Worm (Caenorhabditis elegans) whole organism, L4 larva: ENCODE measurements around the gene srw-109.

ENCODE experiments used
- Y105C5A.15 ChIP-seq: fragments of 200-800 bp; sonication (Bioruptor generic); IDR thresholded peaks from 2 replicates; pipeline ENCODE4 v1.3.6; 2022; ENCODE audit warnings: missing genetic modification characterization, missing compliant biosample characterization
- Y5F2A.4 ChIP-seq: fragments of 200-800 bp; sonication (Bioruptor generic); optimal IDR thresholded peaks from 2 replicates; lab custom pipeline; 2018; ENCODE audit warnings: mild to moderate bottlenecking, missing genetic modification characterization, missing compliant biosample characterization
- Y75B8A.6 ChIP-seq: fragments of 200-800 bp; sonication (Bioruptor generic); IDR thresholded peaks from 2 replicates; pipeline ENCODE4 v1.3.6; 2022; ENCODE audit warnings: missing genetic modification reagents, missing genetic modification characterization, missing compliant biosample characterization
- ZK337.2 ChIP-seq: fragments of 200-800 bp; sonication (Bioruptor generic); IDR thresholded peaks from 2 replicates; pipeline ENCODE4 v1.3.6; 2022; ENCODE audit warnings: missing genetic modification reagents, missing genetic modification characterization, missing compliant biosample characterization
- aly-2 ChIP-seq: sonication (generic microtip); optimal IDR thresholded peaks from 2 replicates; lab custom pipeline; 2018; ENCODE audit warnings: missing biosample characterization, missing genetic modification characterization
- ama-1 ChIP-seq: fragments of 150-350 bp; optimal IDR thresholded peaks from 2 replicates; lab custom pipeline; 2014; ENCODE audit warnings: inconsistent platforms, mixed read lengths
- ceh-20 ChIP-seq: fragments of 200-800 bp; sonication (Bioruptor generic); IDR thresholded peaks from 2 replicates; pipeline ENCODE4 v1.3.6; 2022; ENCODE audit warnings: missing genetic modification reagents, missing genetic modification characterization, missing compliant biosample characterization
- ceh-32 ChIP-seq: sonication (generic microtip); optimal IDR thresholded peaks from 2 replicates; lab custom pipeline; 2016; ENCODE audit warnings: mild to moderate bottlenecking, missing genetic modification characterization, missing compliant biosample characterization; ENCODE audit not compliant: poor library complexity
- cey-2 ChIP-seq: sonication (generic microtip); optimal IDR thresholded peaks from 3 replicates; lab custom pipeline; 2017; ENCODE audit warnings: missing genetic modification characterization, mild to moderate bottlenecking, missing compliant biosample characterization, antibody characterized with exemption, borderline replicate concordance; ENCODE audit not compliant: insufficient read depth
- daf-12 ChIP-seq: fragments of 150-350 bp; optimal IDR thresholded peaks from 2 replicates; lab custom pipeline; 2014; ENCODE audit warnings: missing biosample characterization, missing genetic modification reagents, missing genetic modification characterization
- daf-16 ChIP-seq, 3 experiments: sonication (generic microtip); optimal IDR thresholded peaks; 2 replicates each; lab custom pipeline; 2016 to 2017; ENCODE audit warnings: missing genetic modification characterization in 3 of 3, missing genetic modification reagents in 3 of 3, mild to moderate bottlenecking in 2 of 3, missing compliant biosample characterization in 2 of 3, missing biosample characterization in 1 of 3, moderate library complexity in 1 of 3
- dmd-6 ChIP-seq: fragments of 200-800 bp; sonication (Bioruptor generic); IDR thresholded peaks from 2 replicates; pipeline ENCODE4 v1.3.6; 2022; ENCODE audit warnings: missing genetic modification reagents, missing genetic modification characterization, missing compliant biosample characterization
- duxl-1 ChIP-seq: sonication (generic microtip); optimal IDR thresholded peaks from 2 replicates; lab custom pipeline; 2016; ENCODE audit warnings: mild to moderate bottlenecking, missing genetic modification characterization, moderate library complexity, missing compliant biosample characterization; ENCODE audit not compliant: poor library complexity
- dve-1 ChIP-seq: sonication (generic microtip); optimal IDR thresholded peaks from 2 replicates; lab custom pipeline; 2017; ENCODE audit warnings: antibody characterized with exemption, mild to moderate bottlenecking, missing genetic modification characterization, missing compliant biosample characterization; ENCODE audit not compliant: insufficient read depth
- hif-1 ChIP-seq, 2 experiments: sonication (generic microtip); optimal IDR thresholded peaks; 2 replicates each; lab custom pipeline; 2016 to 2017; ENCODE audit warnings: missing compliant biosample characterization in 2 of 2, missing genetic modification characterization in 2 of 2, missing genetic modification reagents in 2 of 2, missing genotype in 2 of 2, mild to moderate bottlenecking in 1 of 2
- hlh-11 ChIP-seq: fragments of 200-800 bp; sonication (Bioruptor generic); optimal IDR thresholded peaks from 2 replicates; lab custom pipeline; 2018; ENCODE audit warnings: mild to moderate bottlenecking, missing genetic modification characterization, missing compliant biosample characterization
- hlh-30 ChIP-seq: sonication (generic microtip); optimal IDR thresholded peaks from 2 replicates; lab custom pipeline; 2017; ENCODE audit warnings: antibody characterized with exemption, mild to moderate bottlenecking, missing genetic modification characterization, missing compliant biosample characterization; ENCODE audit not compliant: insufficient read depth
- hmg-1.1 ChIP-seq: fragments of 200-800 bp; sonication (Bioruptor generic); IDR thresholded peaks from 2 replicates; pipeline ENCODE4 v1.3.6; 2022; ENCODE audit warnings: missing genetic modification reagents, missing genetic modification characterization, missing compliant biosample characterization
- lim-7 ChIP-seq: fragments of 200-800 bp; sonication (Bioruptor generic); IDR thresholded peaks from 2 replicates; pipeline ENCODE4 v1.3.6; 2022; ENCODE audit warnings: missing genetic modification characterization, missing compliant biosample characterization
- lin-15B ChIP-seq: fragments of 150-350 bp; sonication (generic microtip); optimal IDR thresholded peaks from 3 replicates; lab custom pipeline; 2014; ENCODE audit warnings: missing biosample characterization, missing genetic modification characterization
- lin-39 ChIP-seq: fragments of 150-350 bp; optimal IDR thresholded peaks from 2 replicates; lab custom pipeline; 2014; ENCODE audit warnings: missing biosample characterization, missing genetic modification reagents, missing genetic modification characterization
- lsy-2 ChIP-seq, 2 experiments: fragments of 150-350 bp in 1 of 2; sonication (generic microtip) in 1 of 2; optimal IDR thresholded peaks; 2 replicates each; lab custom pipeline; 2014 to 2017; ENCODE audit warnings: missing biosample characterization in 2 of 2, missing genetic modification characterization in 2 of 2
- mdl-1 ChIP-seq, 2 experiments: fragments of 150-350 bp in 1 of 2; sonication (generic microtip) in 1 of 2; optimal IDR thresholded peaks; 2 replicates each; lab custom pipeline; 2014 to 2017; ENCODE audit warnings: missing biosample characterization in 2 of 2, missing genetic modification characterization in 2 of 2
- mep-1 ChIP-seq: fragments of 150-350 bp; sonication (generic microtip); optimal IDR thresholded peaks from 3 replicates; lab custom pipeline; 2014; ENCODE audit warnings: missing biosample characterization, missing genetic modification characterization
- mes-2 ChIP-seq: sonication (generic microtip); optimal IDR thresholded peaks from 2 replicates; lab custom pipeline; 2016; ENCODE audit warnings: missing genotype, mild to moderate bottlenecking, missing genetic modification characterization, missing compliant biosample characterization; ENCODE audit not compliant: poor library complexity, severe bottlenecking
- mxl-3 ChIP-seq: fragments of 200-800 bp; sonication (Bioruptor generic); optimal IDR thresholded peaks from 2 replicates; lab custom pipeline; 2018; ENCODE audit warnings: mild to moderate bottlenecking, missing genetic modification characterization, missing compliant biosample characterization
- nhr-237 ChIP-seq: sonication (generic microtip); optimal IDR thresholded peaks from 2 replicates; lab custom pipeline; 2017; ENCODE audit warnings: missing biosample characterization, missing genetic modification characterization
- nhr-25 ChIP-seq: sonication (generic microtip); optimal IDR thresholded peaks from 2 replicates; lab custom pipeline; 2017; ENCODE audit warnings: missing genetic modification characterization, mild to moderate bottlenecking, missing compliant biosample characterization, antibody characterized with exemption, moderate library complexity, borderline replicate concordance; ENCODE audit not compliant: insufficient read depth
- nhr-28 ChIP-seq: fragments of 150-350 bp; optimal IDR thresholded peaks from 2 replicates; lab custom pipeline; 2014; ENCODE audit warnings: missing biosample characterization, missing genetic modification characterization
- nhr-42 ChIP-seq: fragments of 200-800 bp; sonication (Bioruptor generic); IDR thresholded peaks from 2 replicates; pipeline ENCODE4 v1.3.6; 2022; ENCODE audit warnings: missing genetic modification characterization, missing compliant biosample characterization
- nhr-48 ChIP-seq: sonication (generic microtip); optimal IDR thresholded peaks from 2 replicates; lab custom pipeline; 2016; ENCODE audit warnings: mild to moderate bottlenecking, missing genetic modification characterization, missing compliant biosample characterization
- nhr-6 ChIP-seq: fragments of 150-350 bp; optimal IDR thresholded peaks from 2 replicates; lab custom pipeline; 2014; ENCODE audit warnings: missing biosample characterization, missing genetic modification characterization
- nhr-77 ChIP-seq: fragments of 150-350 bp; optimal IDR thresholded peaks from 2 replicates; lab custom pipeline; 2014; ENCODE audit warnings: missing biosample characterization, missing genetic modification characterization
- pqm-1 ChIP-seq: sonication (generic microtip); optimal IDR thresholded peaks from 2 replicates; lab custom pipeline; 2017; ENCODE audit warnings: missing biosample characterization, missing genetic modification characterization
- snpc-4 ChIP-seq: fragments of 150-350 bp; optimal IDR thresholded peaks from 2 replicates; lab custom pipeline; 2014; ENCODE audit warnings: missing biosample characterization, missing genetic modification characterization
- spr-3 ChIP-seq: fragments of 200-800 bp; sonication (Bioruptor generic); optimal IDR thresholded peaks from 2 replicates; lab custom pipeline; 2018; ENCODE audit warnings: mild to moderate bottlenecking, missing genetic modification characterization, missing compliant biosample characterization
- tag-97 ChIP-seq: fragments of 200-800 bp; sonication (Bioruptor generic); IDR thresholded peaks from 2 replicates; pipeline ENCODE4 v1.3.6; 2022; ENCODE audit warnings: missing genetic modification characterization, missing compliant biosample characterization
- unc-130 ChIP-seq: sonication (generic microtip); optimal IDR thresholded peaks from 2 replicates; lab custom pipeline; 2016; ENCODE audit warnings: missing genetic modification reagents, missing genetic modification characterization, missing compliant biosample characterization
- unc-62 ChIP-seq, 3 experiments: fragments of 150-350 bp in 1 of 3; sonication (generic microtip); optimal IDR thresholded peaks in 2 of 3; peaks in 1 of 3; 1 replicate in 1 of 3; 2 replicates in 2 of 3; lab custom pipeline; 2014 to 2017; ENCODE audit warnings: missing biosample characterization in 3 of 3, missing genetic modification characterization in 3 of 3, missing genetic modification reagents in 3 of 3, missing genotype in 1 of 3
- zag-1 ChIP-seq: fragments of 150-350 bp; optimal IDR thresholded peaks from 2 replicates; lab custom pipeline; 2014; ENCODE audit warnings: missing biosample characterization, missing genetic modification characterization
- zip-11 ChIP-seq: fragments of 200-800 bp; sonication (Bioruptor generic); IDR thresholded peaks from 2 replicates; pipeline ENCODE4 v1.3.6; 2022; ENCODE audit warnings: missing genetic modification characterization, missing compliant biosample characterization

srw-109 gene

DNA sequence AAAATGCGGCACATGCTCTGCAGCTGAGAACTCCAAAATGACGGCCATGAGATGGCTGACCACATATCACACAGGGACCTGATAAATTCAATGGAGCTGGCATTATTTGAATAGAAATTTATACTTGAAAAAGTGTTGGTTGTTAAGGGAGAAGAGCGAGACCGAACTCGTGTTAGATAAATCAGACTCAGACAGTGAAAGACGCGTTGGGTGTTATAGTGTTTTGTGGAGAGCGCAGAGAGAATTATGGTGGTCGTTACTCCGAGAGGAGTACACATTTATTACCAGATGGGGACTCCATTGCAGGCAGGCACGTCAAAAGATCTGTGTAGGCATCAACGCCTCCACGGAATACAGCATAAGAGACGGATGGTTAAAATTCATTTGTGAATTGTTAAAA, 34.0 kb upstream of the srw-109 start, which contains the start of gene nhr-190:
Gene nhr-190 (minus strand): TSS at position 175 of the 400 bp plus-strand sequence.
- no peak for TF ChIP-seq zip-11 (GFP tag; lab: Robert Waterston, UW)
- TF ChIP-seq ZK337.2, result no peak
- TF ChIP-seq tag-97 (GFP tag; lab: Robert Waterston, UW), result no peak
- TF ChIP-seq mes-2 (tag; lab: Kevin White, UChicago), result no peak
- no peak for TF ChIP-seq ceh-32 (tag; lab: Kevin White, UChicago)
- peak; percentile 58 for TF ChIP-seq hlh-30 (tag; lab: Kevin White, UChicago)
- 0 out of 2 replicates have a peak, but pooled peaks have one; percentile 3 for TF ChIP-seq lim-7
- no peak for TF ChIP-seq ceh-20 (GFP tag; lab: Robert Waterston, UW)
- TF ChIP-seq Y5F2A.4, result no peak
- TF ChIP-seq hmg-1.1 (GFP tag; lab: Robert Waterston, UW), result 0 out of 2 replicates have a peak, but pooled peaks have one; percentile 39

DNA sequence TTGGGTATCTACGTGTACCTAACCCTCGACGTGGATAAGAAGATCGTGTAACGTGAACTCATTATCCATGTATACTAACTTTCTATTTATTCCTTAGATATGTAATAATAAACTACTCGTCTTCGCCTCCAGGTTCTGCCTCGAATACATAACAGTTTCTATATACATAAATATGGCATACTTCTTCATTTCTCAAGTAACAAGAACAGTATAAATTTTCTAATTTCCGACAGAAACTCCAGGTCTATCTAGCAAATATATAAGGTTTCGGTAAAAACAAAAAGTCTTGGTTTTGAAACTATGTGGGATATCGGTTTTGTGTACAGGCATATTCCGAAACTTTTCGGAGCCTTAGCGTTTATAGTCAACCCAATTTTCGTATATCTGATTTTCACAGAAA, 29.6 kb upstream of the srw-109 start, which contains the start of gene srj-37:
Gene srj-37 (plus strand): TSS at position 301 of the 400 bp plus-strand sequence.
- TF ChIP-seq zag-1 (no peak), unc-62 (GFP tag; optimal IDR thresholded peaks at IDR 0.05 in 1 of 2; lab: Kevin White, UChicago) (no peak), unc-62 (tag; optimal IDR thresholded peaks at IDR 0.05; lab: Kevin White, UChicago) (no peak), lin-39 (no peak), ama-1 (lab: Kevin White, UChicago) (no peak), nhr-237 (tag; lab: Kevin White, UChicago) (no peak), Y105C5A.15 (GFP tag; lab: Robert Waterston, UW) (no peak), nhr-25 (tag; lab: Kevin White, UChicago) (no peak), snpc-4 (no peak), lin-15B (no peak), Y75B8A.6 (GFP tag; lab: Robert Waterston, UW) (no peak), daf-12 (tag; lab: Kevin White, UChicago) (no peak), aly-2 (tag; lab: Kevin White, UChicago) (no peak)

DNA sequence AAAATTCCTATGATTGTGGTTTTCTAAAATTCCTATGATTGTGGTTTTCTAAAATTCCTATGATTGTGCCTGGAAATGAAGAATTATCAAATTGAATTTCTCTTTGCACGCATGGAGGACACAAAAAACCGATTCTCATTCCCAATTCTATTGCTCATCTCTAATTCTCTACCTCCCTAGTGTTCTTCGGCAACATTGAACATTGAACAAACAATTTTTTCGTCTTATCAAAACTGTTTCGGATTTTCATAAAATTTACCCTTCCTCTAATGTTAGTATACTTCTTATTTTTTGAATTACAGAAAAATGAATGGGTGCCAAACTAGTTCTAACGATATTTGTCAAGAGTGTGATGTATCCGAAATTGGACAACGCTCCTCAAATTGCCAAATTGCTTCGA, 27.5 kb upstream of the srw-109 start, which contains the start of gene pals-31:
Gene pals-31 (plus strand): TSS at position 301 of the 400 bp plus-strand sequence.
- no peak for TF ChIP-seq hlh-11 (tag; lab: Kevin White, UChicago)
- TF ChIP-seq spr-3 (GFP tag; lab: Kevin White, UChicago), result no peak
- no peak for TF ChIP-seq nhr-28 (tag; lab: Kevin White, UChicago)
- no peak for TF ChIP-seq mep-1 (tag; lab: Kevin White, UChicago)
- TF ChIP-seq nhr-42 (GFP tag; lab: Robert Waterston, UW), result no peak

DNA sequence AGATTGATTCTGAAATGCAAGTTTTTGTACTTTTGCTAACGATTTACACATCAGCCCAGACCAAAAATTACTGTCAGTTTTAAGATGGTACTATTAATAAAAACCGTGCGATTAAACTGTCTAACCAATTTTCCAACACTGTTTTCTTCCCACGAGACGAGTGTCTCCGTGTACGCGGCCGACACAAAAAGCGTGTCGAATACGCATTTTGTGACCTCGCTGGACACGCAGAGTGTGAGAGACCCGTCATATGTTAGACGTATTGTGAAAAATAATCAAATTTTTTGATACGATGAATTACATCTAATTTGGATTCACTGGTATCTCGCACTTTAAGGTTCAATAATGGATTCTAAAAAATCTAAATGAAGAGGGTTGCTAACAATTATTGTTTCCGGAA, 26.9 kb upstream of the srw-109 start:
- no peak for TF ChIP-seq unc-130 (GFP tag; lab: Kevin White, UChicago)
- no peak for TF ChIP-seq daf-16 (GFP tag; optimal IDR thresholded peaks at IDR 0.05; lab: Kevin White, UChicago)
- TF ChIP-seq daf-16 (tag; optimal IDR thresholded peaks at IDR 0.05; lab: Kevin White, UChicago), result peak; percentile 40
- TF ChIP-seq nhr-28 (tag; lab: Kevin White, UChicago), result peak; percentile 98
- TF ChIP-seq hlh-11 (tag; lab: Kevin White, UChicago), result peak; percentile 84
- TF ChIP-seq nhr-48, result peak; percentile 19
- TF ChIP-seq dve-1 (tag; lab: Kevin White, UChicago), result peak; percentile 66
- TF ChIP-seq mdl-1 (tag; optimal IDR thresholded peaks at IDR 0.05; lab: Kevin White, UChicago), result peak; percentile 15 to 74
- peak in 1 of 2 experiments; percentile 4 for TF ChIP-seq hif-1 (tag; optimal IDR thresholded peaks at IDR 0.05; lab: Kevin White, UChicago)
- TF ChIP-seq mxl-3 (GFP tag; lab: Kevin White, UChicago), result peak; percentile 78
- TF ChIP-seq nhr-77 (tag; lab: Kevin White, UChicago), result peak; percentile 85
- TF ChIP-seq ceh-20 (GFP tag; lab: Robert Waterston, UW), result no peak
- TF ChIP-seq pqm-1 (tag; lab: Kevin White, UChicago), result peak; percentile 66
- peak in 1 of 2 experiments; percentile 2 for TF ChIP-seq lsy-2 (tag; optimal IDR thresholded peaks at IDR 0.05; lab: Kevin White, UChicago)
- no peak for TF ChIP-seq cey-2 (tag; lab: Kevin White, UChicago)
- peak; percentile 61; the same call in 1 of the 2 replicates for TF ChIP-seq dmd-6 (GFP tag; lab: Robert Waterston, UW)
- TF ChIP-seq duxl-1, result peak; percentile 51
- TF ChIP-seq nhr-6 (tag; lab: Kevin White, UChicago), result no peak
- TF ChIP-seq mes-2 (tag; lab: Kevin White, UChicago), result peak; percentile 33
- peak; percentile 5 for TF ChIP-seq mep-1 (tag; lab: Kevin White, UChicago)
- no peak for TF ChIP-seq Y105C5A.15 (GFP tag; lab: Robert Waterston, UW)
- TF ChIP-seq hmg-1.1 (GFP tag; lab: Robert Waterston, UW), result 0 out of 2 replicates have a peak, but pooled peaks have one; percentile 16
- TF ChIP-seq hlh-30 (tag; lab: Kevin White, UChicago), result peak; percentile 87
- TF ChIP-seq, all 104 proteins: peak for 17
